Worm (Caenorhabditis elegans): ENCODE results near the gene nhr-150.

DNA sequence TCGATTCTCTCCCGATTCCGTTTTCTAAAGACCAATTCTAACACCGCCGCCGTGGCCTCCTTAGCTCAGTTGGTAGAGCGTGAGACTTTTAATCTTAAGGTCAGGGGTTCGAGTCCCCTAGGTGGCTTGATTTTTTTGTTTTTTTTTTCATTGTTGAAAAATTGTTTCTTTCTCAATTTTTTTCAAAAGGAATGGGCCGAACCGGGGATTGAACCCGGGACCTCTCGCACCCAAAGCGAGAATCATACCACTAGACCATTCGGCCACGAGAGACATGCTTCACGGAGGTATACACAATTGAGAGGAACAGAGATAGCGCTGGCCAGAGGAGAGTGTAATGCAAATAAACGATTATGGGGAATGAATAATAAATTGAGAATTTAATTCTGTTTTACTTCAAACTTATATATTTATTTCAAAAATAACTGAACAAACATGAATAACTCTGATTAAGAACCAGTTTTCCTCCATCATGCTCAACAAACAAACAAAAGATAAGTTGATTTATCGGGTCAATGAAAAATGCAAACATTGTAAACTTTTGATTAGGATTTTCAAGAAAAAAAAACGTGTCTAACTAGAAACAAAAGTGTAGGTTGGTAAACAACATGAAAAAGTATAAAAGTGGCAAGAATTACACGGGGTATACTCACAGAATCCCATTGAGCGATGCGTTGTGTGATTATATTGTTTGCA, 16.1 kb downstream of the nhr-150 start, which contains the start of gene pqn-71:
- TF ChIP-seq mep-1 (tag; optimal IDR thresholded peaks at IDR 0.05): peak; percentile 47
- peak; percentile 42 for TF ChIP-seq unc-62 (GFP tag; optimal IDR thresholded peaks at IDR 0.05)
- TF ChIP-seq lsy-2 (tag; optimal IDR thresholded peaks at IDR 0.05): no peak
- no peak for TF ChIP-seq nhr-76 (tag; optimal IDR thresholded peaks at IDR 0.05)
- peak; percentile 35 for TF ChIP-seq nhr-237 (tag; optimal IDR thresholded peaks at IDR 0.05)
- peak; percentile 85 for TF ChIP-seq ham-2 (GFP tag; optimal IDR thresholded peaks at IDR 0.05)
- peak; percentile 83 for TF ChIP-seq ceh-43 (GFP tag; optimal IDR thresholded peaks at IDR 0.05)
- peak; percentile 89 for TF ChIP-seq mls-2 (tag; optimal IDR thresholded peaks at IDR 0.05)
- TF ChIP-seq nhr-28 (tag; optimal IDR thresholded peaks at IDR 0.05): peak; percentile 31
- no peak for TF ChIP-seq blmp-1 (tag; optimal IDR thresholded peaks at IDR 0.05)
- TF ChIP-seq mab-5 (tag; optimal IDR thresholded peaks at IDR 0.05): no peak
- TF ChIP-seq pha-4 (tag; optimal IDR thresholded peaks at IDR 0.05): peak; percentile 13
